Fruit fly (Drosophila melanogaster) whole organism, embryonic: Measurements from ENCODE around the gene mRpS31.

ENCODE experiments used
- B-H2 ChIP-seq: fragments of 200-800 bp; sonication (Bioruptor generic); optimal IDR thresholded peaks from 2 replicates; lab custom pipeline; 2018; ENCODE audit warnings: missing biosample characterization, mild to moderate bottlenecking, missing genetic modification characterization
- Blimp-1 ChIP-seq: fragments of 200-800 bp; sonication (Bioruptor generic); optimal IDR thresholded peaks from 3 replicates; lab custom pipeline; 2018; ENCODE audit warnings: missing biosample characterization, missing genetic modification characterization, mild to moderate bottlenecking, moderate library complexity, missing genetic modification reagents
- CG10267 ChIP-seq: fragments of 200-800 bp; sonication (Bioruptor generic); optimal IDR thresholded peaks from 2 replicates; lab custom pipeline; 2018; ENCODE audit warnings: missing biosample characterization, mild to moderate bottlenecking, missing genetic modification characterization, moderate library complexity
- CG10274 ChIP-seq: fragments of 200-800 bp; sonication (Bioruptor generic); optimal IDR thresholded peaks from 3 replicates; lab custom pipeline; 2017; ENCODE audit warnings: missing biosample characterization, mild to moderate bottlenecking, missing genetic modification characterization
- CG10321 ChIP-seq: fragments of 200-800 bp; sonication (Bioruptor generic); IDR thresholded peaks from 2 replicates; pipeline ENCODE4 v1.3.6; 2022; ENCODE audit warnings: missing biosample characterization, missing genetic modification characterization
- CG10462 ChIP-seq: fragments of 200-800 bp; sonication (Bioruptor generic); optimal IDR thresholded peaks from 2 replicates; lab custom pipeline; 2016; ENCODE audit warnings: missing biosample characterization, missing genetic modification characterization
- CG14710 ChIP-seq: fragments of 200-800 bp; sonication (Bioruptor generic); optimal IDR thresholded peaks from 3 replicates; lab custom pipeline; 2019; ENCODE audit warnings: missing biosample characterization, mild to moderate bottlenecking, missing genetic modification characterization, moderate library complexity
- CG16863 ChIP-seq: fragments of 200-800 bp; sonication (Bioruptor generic); optimal IDR thresholded peaks from 3 replicates; lab custom pipeline; 2016; ENCODE audit warnings: missing biosample characterization, missing genetic modification characterization
- CG17328 ChIP-seq: fragments of 200-800 bp; sonication (Bioruptor generic); IDR thresholded peaks from 2 replicates; pipeline ENCODE4 v1.3.6; 2022; ENCODE audit warnings: missing biosample characterization, missing genetic modification characterization
- CG18262 ChIP-seq: fragments of 200-800 bp; optimal IDR thresholded peaks from 3 replicates; lab custom pipeline; 2019; ENCODE audit warnings: missing biosample characterization, mild to moderate bottlenecking, missing genetic modification characterization, moderate library complexity
- CG1832 ChIP-seq: fragments of 200-800 bp; sonication (Bioruptor generic); optimal IDR thresholded peaks from 2 replicates; lab custom pipeline; 2017; ENCODE audit warnings: missing biosample characterization, mild to moderate bottlenecking, missing genetic modification characterization, inconsistent platforms
- CG18599 ChIP-seq: fragments of 200-800 bp; sonication (Bioruptor generic); optimal IDR thresholded peaks from 3 replicates; lab custom pipeline; 2017; ENCODE audit warnings: missing biosample characterization, missing genetic modification characterization, mild to moderate bottlenecking, moderate library complexity, missing genetic modification reagents
- CG2712 ChIP-seq: fragments of 200-800 bp; optimal IDR thresholded peaks from 3 replicates; lab custom pipeline; 2019; ENCODE audit warnings: missing biosample characterization, mild to moderate bottlenecking, missing genetic modification characterization, moderate library complexity
- CG2875 ChIP-seq: fragments of 200-800 bp; sonication (Bioruptor generic); optimal IDR thresholded peaks from 2 replicates; lab custom pipeline; 2017; ENCODE audit warnings: missing biosample characterization, mild to moderate bottlenecking, missing genetic modification characterization, missing genetic modification reagents
- CG30403 ChIP-seq: fragments of 200-800 bp; sonication (Bioruptor generic); optimal IDR thresholded peaks from 3 replicates; lab custom pipeline; 2016; ENCODE audit warnings: missing biosample characterization, missing genetic modification characterization
- CG4282 ChIP-seq: fragments of 200-800 bp; sonication (Bioruptor generic); optimal IDR thresholded peaks from 2 replicates; lab custom pipeline; 2016; ENCODE audit warnings: missing biosample characterization, missing genetic modification characterization
- CG4360 ChIP-seq: fragments of 200-800 bp; sonication (Bioruptor generic); IDR thresholded peaks from 2 replicates; pipeline ENCODE4 v1.3.6; 2022; ENCODE audit warnings: missing biosample characterization, missing genetic modification characterization
- CG6654 ChIP-seq: fragments of 200-800 bp; sonication (Bioruptor generic); optimal IDR thresholded peaks from 2 replicates; lab custom pipeline; 2017; ENCODE audit warnings: missing biosample characterization, mild to moderate bottlenecking, missing genetic modification characterization
- CG6689 ChIP-seq: fragments of 200-800 bp; sonication (Bioruptor generic); IDR thresholded peaks from 2 replicates; pipeline ENCODE4 v1.3.6; 2022; ENCODE audit warnings: missing biosample characterization, missing genetic modification characterization
- CG7271 ChIP-seq: fragments of 200-800 bp; sonication (Bioruptor generic); optimal IDR thresholded peaks from 2 replicates; lab custom pipeline; 2018; ENCODE audit warnings: missing biosample characterization, mild to moderate bottlenecking, missing genetic modification characterization, moderate library complexity
- CG7372 ChIP-seq: fragments of 200-800 bp; sonication (Bioruptor generic); IDR thresholded peaks from 2 replicates; pipeline ENCODE4 v1.3.6; 2022; ENCODE audit warnings: missing biosample characterization, missing genetic modification characterization
- CG7987 ChIP-seq: fragments of 200-800 bp; sonication (Bioruptor generic); optimal IDR thresholded peaks from 2 replicates; lab custom pipeline; 2018; ENCODE audit warnings: missing biosample characterization, mild to moderate bottlenecking, missing genetic modification characterization, moderate library complexity
- Chrac-16 ChIP-seq: fragments of 200-800 bp; sonication (Bioruptor generic); optimal IDR thresholded peaks from 3 replicates; lab custom pipeline; 2016; ENCODE audit warnings: missing biosample characterization, missing genetic modification characterization
- D ChIP-seq, 2 experiments: fragments of 200-800 bp in 1 of 2; fragments of >200 bp in 1 of 2; sonication (Bioruptor generic) in 1 of 2; optimal IDR thresholded peaks; 2 replicates in 1 of 2; 3 replicates in 1 of 2; lab custom pipeline; 2017; ENCODE audit warnings: mild to moderate bottlenecking in 1 of 2, missing biosample characterization in 1 of 2, missing genetic modification characterization in 1 of 2, missing genetic modification reagents in 1 of 2
- Dad ChIP-seq: fragments of 200-800 bp; sonication (Bioruptor generic); optimal IDR thresholded peaks from 3 replicates; lab custom pipeline; 2016; ENCODE audit warnings: missing biosample characterization, missing genetic modification characterization
- E2f2 ChIP-seq: fragments of 200-800 bp; sonication (Bioruptor generic); IDR thresholded peaks from 2 replicates; pipeline ENCODE4 v1.3.6; 2022; ENCODE audit warnings: missing biosample characterization, missing genetic modification characterization
- ERR ChIP-seq: fragments of 200-800 bp; sonication (Bioruptor generic); optimal IDR thresholded peaks from 2 replicates; lab custom pipeline; 2016; ENCODE audit warnings: missing biosample characterization, missing genetic modification characterization
- Ets97D ChIP-seq: fragments of 200-800 bp; sonication (Bioruptor generic); optimal IDR thresholded peaks from 3 replicates; lab custom pipeline; 2016; ENCODE audit warnings: missing biosample characterization, missing genetic modification characterization
- Lpt ChIP-seq: fragments of >200 bp; optimal IDR thresholded peaks from 2 replicates; lab custom pipeline; 2018; ENCODE audit warnings: missing biosample characterization, missing genetic modification characterization
- Opbp ChIP-seq: fragments of 200-800 bp; sonication (Bioruptor generic); IDR thresholded peaks from 3 replicates; pipeline ENCODE4 v1.3.6; 2022; ENCODE audit warnings: missing biosample characterization, missing genetic modification characterization; ENCODE audit not compliant: partially characterized antibody
- Stat92E ChIP-seq, 3 experiments: fragments of >200 bp in 2 of 3; fragments of 200-800 bp in 1 of 3; sonication (Bioruptor generic) in 1 of 3; optimal IDR thresholded peaks; 2 replicates each; lab custom pipeline; 2017 to 2019; ENCODE audit warnings: missing biosample characterization in 3 of 3, missing genetic modification characterization in 3 of 3, mild to moderate bottlenecking in 1 of 3, moderate library complexity in 1 of 3
- al ChIP-seq: fragments of 200-800 bp; sonication (Bioruptor generic); IDR thresholded peaks from 2 replicates; pipeline ENCODE4 v1.3.6; 2022; ENCODE audit warnings: missing biosample characterization, missing genetic modification characterization
- crp ChIP-seq, 2 experiments: fragments of 200-800 bp; sonication (Bioruptor generic); optimal IDR thresholded peaks; 2 replicates in 1 of 2; 3 replicates in 1 of 2; lab custom pipeline; 2017; ENCODE audit warnings: missing biosample characterization in 2 of 2, missing genetic modification characterization in 2 of 2, mild to moderate bottlenecking in 1 of 2, moderate library complexity in 1 of 2
- lbe ChIP-seq: fragments of 200-800 bp; sonication (Bioruptor generic); optimal IDR thresholded peaks from 2 replicates; lab custom pipeline; 2016; ENCODE audit warnings: missing biosample characterization, mild to moderate bottlenecking, missing genetic modification characterization
- lola ChIP-seq, 3 experiments: fragments of >200 bp in 2 of 3; fragments of 200-800 bp in 1 of 3; sonication (Bioruptor generic) in 1 of 3; optimal IDR thresholded peaks; 2 replicates each; lab custom pipeline; 2017 to 2019; ENCODE audit warnings: missing biosample characterization in 3 of 3, missing genetic modification characterization in 3 of 3, mild to moderate bottlenecking in 1 of 3, moderate library complexity in 1 of 3
- pita ChIP-seq: fragments of 200-800 bp; sonication (Bioruptor generic); optimal IDR thresholded peaks from 2 replicates; lab custom pipeline; 2017; ENCODE audit warnings: missing biosample characterization, mild to moderate bottlenecking, missing genetic modification characterization
- prd ChIP-seq, 3 experiments: fragments of >200 bp in 2 of 3; fragments of 200-800 bp in 1 of 3; sonication (Bioruptor generic) in 1 of 3; optimal IDR thresholded peaks in 2 of 3; IDR thresholded peaks in 1 of 3; 2 replicates in 2 of 3; 3 replicates in 1 of 3; pipeline versions ENCODE4 v1.3.6 to Lab custom; 2017 to 2022; ENCODE audit warnings: missing biosample characterization in 1 of 3, missing genetic modification characterization in 1 of 3
- psq ChIP-seq: fragments of 200-800 bp; sonication (Bioruptor generic); optimal IDR thresholded peaks from 2 replicates; lab custom pipeline; 2017; ENCODE audit warnings: missing biosample characterization, missing genetic modification characterization
- repo ChIP-seq: fragments of 200-800 bp; sonication (Bioruptor generic); optimal IDR thresholded peaks from 2 replicates; lab custom pipeline; 2016; ENCODE audit warnings: missing biosample characterization, missing genetic modification characterization
- row ChIP-seq: fragments of 200-800 bp; sonication (Bioruptor generic); IDR thresholded peaks from 3 replicates; pipeline ENCODE4 v1.3.6; 2022; ENCODE audit warnings: missing biosample characterization, missing genetic modification characterization
- sens ChIP-seq: fragments of 200-800 bp; sonication (Bioruptor generic); peaks from one replicate; lab custom pipeline; 2016; ENCODE audit warnings: missing biosample characterization, missing genetic modification characterization
- sob ChIP-seq: fragments of 200-800 bp; sonication (Bioruptor generic); IDR thresholded peaks from 2 replicates; pipeline ENCODE4 v1.3.6; 2022; ENCODE audit warnings: missing biosample characterization, missing genetic modification characterization
- ssp ChIP-seq: fragments of 200-800 bp; sonication (Bioruptor generic); IDR thresholded peaks from 2 replicates; pipeline ENCODE4 v1.3.6; 2022; ENCODE audit warnings: missing biosample characterization, missing genetic modification characterization
- tup ChIP-seq: fragments of 200-800 bp; sonication (Bioruptor generic); optimal IDR thresholded peaks from 2 replicates; lab custom pipeline; 2016; ENCODE audit warnings: missing biosample characterization, mild to moderate bottlenecking, missing genetic modification characterization, moderate library complexity
- zen ChIP-seq: fragments of 200-800 bp; sonication (Bioruptor generic); optimal IDR thresholded peaks from 3 replicates; lab custom pipeline; 2018; ENCODE audit warnings: missing biosample characterization, mild to moderate bottlenecking, missing genetic modification characterization, moderate library complexity

mRpS31 gene

DNA sequence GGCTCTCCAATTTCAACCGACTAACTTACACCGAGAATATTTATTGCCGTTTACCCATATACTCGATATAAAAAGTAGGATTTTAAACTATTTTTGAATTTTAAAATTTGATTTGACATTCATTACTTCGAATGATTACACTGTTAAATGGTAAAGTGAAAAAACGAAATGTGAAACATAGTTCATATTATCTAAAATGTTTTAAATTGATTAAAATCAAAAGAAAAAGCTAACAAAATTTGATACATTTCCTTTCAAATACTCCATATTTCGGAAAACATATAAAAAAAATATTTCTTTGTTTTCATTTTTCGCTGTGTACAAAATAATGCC is 13.2 kb downstream of the mRpS31 start (continued):
- TF ChIP-seq Blimp-1 (GFP tag; lab: Kevin White, UChicago) (peak; percentile 30), lola (GFP tag; optimal IDR thresholded peaks at IDR 0.05; lab: Kevin White, UChicago) (peak in 1 of 3 experiments; percentile 19), sens (peak; percentile 58), Dad (no peak), prd (optimal IDR thresholded peaks at IDR 0.05; lab: Kevin White, UChicago) (no peak), prd (GFP tag; IDR thresholded peaks at IDR 0.05; lab: Robert Waterston, UW) (peak; percentile 48; the same call in 1 of the 3 replicates), CG4282 (GFP tag; lab: Kevin White, UChicago) (no peak), CG7271 (tag; lab: Kevin White, UChicago) (peak; percentile 19), ERR (GFP tag; lab: Kevin White, UChicago) (no peak), CG18599 (GFP tag; lab: Kevin White, UChicago) (no peak), CG7987 (GFP tag; lab: Kevin White, UChicago) (no peak), CG2712 (tag; lab: Kevin White, UChicago) (peak; percentile 38), CG18262 (tag; lab: Kevin White, UChicago) (peak; percentile 52), CG10267 (tag; lab: Kevin White, UChicago) (peak; percentile 43), CG14710 (peak; percentile 36)
- TF ChIP-seq, all 482 proteins: peak for 17

DNA sequence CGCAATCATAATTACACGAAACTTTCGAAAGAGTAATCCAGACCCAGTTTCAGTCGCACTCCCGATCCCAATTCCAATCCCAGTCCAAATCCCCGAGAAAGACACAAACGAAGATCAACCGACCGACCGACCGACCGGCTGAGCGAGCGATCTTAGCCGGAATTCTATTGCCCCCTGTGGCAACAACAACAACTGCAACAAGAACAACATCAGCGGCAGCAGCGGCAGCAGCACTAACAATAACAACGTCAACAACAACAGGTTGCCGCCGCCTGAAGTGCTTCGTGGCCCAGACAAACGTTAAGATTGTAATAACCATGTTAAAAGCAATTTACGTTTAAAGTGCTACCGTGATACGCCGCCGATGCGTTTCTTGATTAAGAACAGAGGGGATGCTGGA is 13.7 kb downstream of the mRpS31 start:
- no peak for TF ChIP-seq CG16863 (GFP tag; lab: Kevin White, UChicago)
- no peak for TF ChIP-seq row
- no peak for TF ChIP-seq CG6689
- no peak for TF ChIP-seq CG17328 (GFP tag; lab: Robert Waterston, UW)
- TF ChIP-seq CG10321 (GFP tag; lab: Robert Waterston, UW): no peak
- TF ChIP-seq CG4360: peak; percentile 91
- no peak for TF ChIP-seq CG1832 (GFP tag; lab: Kevin White, UChicago)
- TF ChIP-seq CG6654 (GFP tag; lab: Kevin White, UChicago): no peak
- no peak for TF ChIP-seq CG7271 (tag; lab: Kevin White, UChicago)
- TF ChIP-seq ssp (GFP tag; lab: Robert Waterston, UW): no peak
- no peak for TF ChIP-seq CG10274
- TF ChIP-seq CG2875 (GFP tag; lab: Kevin White, UChicago): no peak
- no peak for TF ChIP-seq CG10462 (GFP tag; lab: Kevin White, UChicago)
- peak in 1 of 3 experiments; percentile 17 for TF ChIP-seq Stat92E (GFP tag; optimal IDR thresholded peaks at IDR 0.05; lab: Kevin White, UChicago)
- no peak for TF ChIP-seq psq
- TF ChIP-seq al (GFP tag; lab: Robert Waterston, UW): no peak
- no peak for TF ChIP-seq Chrac-16 (GFP tag; lab: Kevin White, UChicago)
- no peak for TF ChIP-seq crp (GFP tag; optimal IDR thresholded peaks at IDR 0.05; lab: Kevin White, UChicago)
- TF ChIP-seq Ets97D (GFP tag; lab: Kevin White, UChicago): no peak
- TF ChIP-seq tup: no peak
- TF ChIP-seq Opbp (GFP tag; lab: Robert Waterston, UW): no peak
- TF ChIP-seq pita (GFP tag; lab: Kevin White, UChicago): no peak
- no peak for TF ChIP-seq E2f2 (GFP tag; lab: Robert Waterston, UW)
- peak; percentile 40 for TF ChIP-seq zen (tag; lab: Kevin White, UChicago)
- no peak for TF ChIP-seq sob (GFP tag; lab: Robert Waterston, UW)
- TF ChIP-seq repo: no peak
- no peak for TF ChIP-seq CG18262 (tag; lab: Kevin White, UChicago)
- TF ChIP-seq CG30403 (GFP tag; lab: Kevin White, UChicago): no peak
- TF ChIP-seq B-H2 (GFP tag; lab: Kevin White, UChicago): no peak
- no peak for TF ChIP-seq lbe
- no peak for TF ChIP-seq Lpt (GFP tag; lab: Kevin White, UChicago)
- TF ChIP-seq CG7372 (GFP tag; lab: Robert Waterston, UW): no peak
- no peak for TF ChIP-seq prd (optimal IDR thresholded peaks at IDR 0.05; lab: Kevin White, UChicago)
- TF ChIP-seq prd (GFP tag; IDR thresholded peaks at IDR 0.05; lab: Robert Waterston, UW): peak; percentile 48; the same call in 1 of the 3 replicates
- peak; percentile 59 for TF ChIP-seq D (optimal IDR thresholded peaks at IDR 0.05; lab: Kevin White, UChicago)
- no peak for TF ChIP-seq D (GFP tag; optimal IDR thresholded peaks at IDR 0.05; lab: Kevin White, UChicago)
